Fruit fly (Drosophila melanogaster) whole organism, embryonic: ENCODE data around the gene CG31388.

Experiments used
- Abd-B ChIP-seq: fragments of 200-800 bp; sonication (Bioruptor generic); optimal IDR thresholded peaks from 2 replicates; lab custom pipeline; 2018; ENCODE audit warnings: missing biosample characterization, mild to moderate bottlenecking, missing genetic modification characterization, moderate library complexity
- Aef1 ChIP-seq: fragments of 200-800 bp; sonication (Bioruptor generic); IDR thresholded peaks from 3 replicates; pipeline ENCODE4 v1.3.6; 2022; ENCODE audit warnings: missing biosample characterization, missing genetic modification characterization
- CG10267 ChIP-seq: fragments of 200-800 bp; sonication (Bioruptor generic); optimal IDR thresholded peaks from 2 replicates; lab custom pipeline; 2018; ENCODE audit warnings: missing biosample characterization, mild to moderate bottlenecking, missing genetic modification characterization, moderate library complexity
- CG10543 ChIP-seq: fragments of 200-800 bp; sonication (Bioruptor generic); optimal IDR thresholded peaks from 3 replicates; lab custom pipeline; 2017; ENCODE audit warnings: missing biosample characterization, mild to moderate bottlenecking, missing genetic modification characterization, moderate library complexity
- CG11695 ChIP-seq: fragments of 200-800 bp; sonication (Bioruptor generic); IDR thresholded peaks from 3 replicates; pipeline ENCODE4 v1.3.6; 2022; ENCODE audit warnings: missing biosample characterization, missing genetic modification characterization
- CG12659 ChIP-seq: fragments of 200-800 bp; sonication (Bioruptor generic); optimal IDR thresholded peaks from 3 replicates; lab custom pipeline; 2017; ENCODE audit warnings: mild to moderate bottlenecking, missing biosample characterization, missing genetic modification reagents, missing genetic modification characterization
- CG15514 ChIP-seq: fragments of 200-800 bp; sonication (Bioruptor generic); optimal IDR thresholded peaks from 3 replicates; lab custom pipeline; 2017; ENCODE audit warnings: missing biosample characterization, missing genetic modification characterization, mild to moderate bottlenecking, moderate library complexity, missing genetic modification reagents
- CG1602 ChIP-seq: fragments of 200-800 bp; sonication (Bioruptor generic); optimal IDR thresholded peaks from 3 replicates; lab custom pipeline; 2016; ENCODE audit warnings: missing biosample characterization, missing genetic modification characterization
- CG30020 ChIP-seq: fragments of 200-800 bp; optimal IDR thresholded peaks from 2 replicates; lab custom pipeline; 2019; ENCODE audit warnings: missing biosample characterization, mild to moderate bottlenecking, missing genetic modification characterization, moderate library complexity
- CG30403 ChIP-seq: fragments of 200-800 bp; sonication (Bioruptor generic); optimal IDR thresholded peaks from 3 replicates; lab custom pipeline; 2016; ENCODE audit warnings: missing biosample characterization, missing genetic modification characterization
- CG30431 ChIP-seq: fragments of 200-800 bp; sonication (Bioruptor generic); optimal IDR thresholded peaks from 2 replicates; lab custom pipeline; 2017; ENCODE audit warnings: missing biosample characterization, missing genetic modification characterization
- CG31224 ChIP-seq: fragments of 200-800 bp; sonication (Bioruptor generic); IDR thresholded peaks from 2 replicates; pipeline ENCODE4 v1.3.6; 2022; ENCODE audit warnings: missing biosample characterization, missing genetic modification characterization
- CG32767 ChIP-seq: fragments of 200-800 bp; sonication (Bioruptor generic); IDR thresholded peaks from 2 replicates; pipeline ENCODE4 v1.3.6; 2022; ENCODE audit warnings: missing biosample characterization, missing genetic modification characterization
- CG34422 ChIP-seq: fragments of 200-800 bp; sonication (Bioruptor generic); IDR thresholded peaks from 3 replicates; pipeline ENCODE4 v1.3.6; 2022; ENCODE audit warnings: missing biosample characterization, missing genetic modification characterization
- CG42726 ChIP-seq: fragments of 200-800 bp; sonication (Bioruptor generic); IDR thresholded peaks from 2 replicates; pipeline ENCODE4 v1.3.6; 2022; ENCODE audit warnings: missing biosample characterization, missing genetic modification characterization; ENCODE audit not compliant: partially characterized antibody
- CG6813 ChIP-seq: fragments of 200-800 bp; sonication (Bioruptor generic); optimal IDR thresholded peaks from 2 replicates; lab custom pipeline; 2017; ENCODE audit warnings: missing biosample characterization, missing genetic modification characterization, mild to moderate bottlenecking, moderate library complexity, missing genetic modification reagents
- CG8388 ChIP-seq: fragments of 200-800 bp; sonication (Bioruptor generic); optimal IDR thresholded peaks from 2 replicates; lab custom pipeline; 2019; ENCODE audit warnings: missing biosample characterization, mild to moderate bottlenecking, missing genetic modification characterization, moderate library complexity
- CG9797 ChIP-seq: fragments of 200-800 bp; sonication (Bioruptor generic); optimal IDR thresholded peaks from 3 replicates; lab custom pipeline; 2018; ENCODE audit warnings: missing biosample characterization, mild to moderate bottlenecking, missing genetic modification characterization
- Chrac-16 ChIP-seq: fragments of 200-800 bp; sonication (Bioruptor generic); optimal IDR thresholded peaks from 3 replicates; lab custom pipeline; 2016; ENCODE audit warnings: missing biosample characterization, missing genetic modification characterization
- CrebB ChIP-seq: fragments of 200-800 bp; sonication (Bioruptor generic); optimal IDR thresholded peaks from 3 replicates; lab custom pipeline; 2018; ENCODE audit warnings: missing biosample characterization, mild to moderate bottlenecking, missing genetic modification characterization
- D19B ChIP-seq: fragments of 200-800 bp; sonication (Bioruptor generic); optimal IDR thresholded peaks from 2 replicates; lab custom pipeline; 2017; ENCODE audit warnings: missing biosample characterization, mild to moderate bottlenecking, missing genetic modification characterization
- Dp ChIP-seq: fragments of 200-800 bp; sonication (Bioruptor generic); optimal IDR thresholded peaks from 2 replicates; lab custom pipeline; 2018; ENCODE audit warnings: missing biosample characterization, mild to moderate bottlenecking, missing genetic modification characterization, moderate library complexity
- Ets65A ChIP-seq: fragments of 200-800 bp; sonication (Bioruptor generic); peaks from one replicate; lab custom pipeline; 2016; ENCODE audit warnings: missing biosample characterization, missing genetic modification characterization
- Ets97D ChIP-seq: fragments of 200-800 bp; sonication (Bioruptor generic); optimal IDR thresholded peaks from 3 replicates; lab custom pipeline; 2016; ENCODE audit warnings: missing biosample characterization, missing genetic modification characterization
- HmgZ ChIP-seq: fragments of 200-800 bp; sonication (Bioruptor generic); optimal IDR thresholded peaks from 2 replicates; lab custom pipeline; 2018; ENCODE audit warnings: missing biosample characterization, mild to moderate bottlenecking, missing genetic modification characterization
- Jarid2 ChIP-seq: fragments of 200-800 bp; sonication (Bioruptor generic); optimal IDR thresholded peaks from 3 replicates; lab custom pipeline; 2017; ENCODE audit warnings: mild to moderate bottlenecking, missing biosample characterization, missing genetic modification reagents, missing genetic modification characterization
- Kr ChIP-seq: fragments of 200-800 bp; sonication (Bioruptor generic); optimal IDR thresholded peaks from 2 replicates; lab custom pipeline; 2017; ENCODE audit warnings: missing biosample characterization, mild to moderate bottlenecking, missing genetic modification characterization
- MBD-R2 ChIP-seq: fragments of 200-800 bp; sonication (Bioruptor generic); IDR thresholded peaks from 2 replicates; pipeline ENCODE4 v1.3.6; 2022; ENCODE audit warnings: missing biosample characterization, missing genetic modification characterization
- MTF-1 ChIP-seq: fragments of 200-800 bp; sonication (Bioruptor generic); optimal IDR thresholded peaks from 2 replicates; lab custom pipeline; 2018; ENCODE audit warnings: missing biosample characterization, mild to moderate bottlenecking, missing genetic modification characterization, borderline replicate concordance
- Meics ChIP-seq: fragments of 200-800 bp; sonication (Bioruptor generic); optimal IDR thresholded peaks from 2 replicates; lab custom pipeline; 2017; ENCODE audit warnings: missing biosample characterization, mild to moderate bottlenecking, missing genetic modification characterization
- Optix ChIP-seq: fragments of 200-800 bp; sonication (Bioruptor generic); IDR thresholded peaks from 3 replicates; pipeline ENCODE4 v1.3.6; 2022; ENCODE audit warnings: missing biosample characterization, missing genetic modification characterization
- Pdp1 ChIP-seq, 2 experiments: fragments of 200-800 bp; sonication (Bioruptor generic); optimal IDR thresholded peaks; 3 replicates each; lab custom pipeline; 2016; ENCODE audit warnings: missing biosample characterization in 2 of 2, missing genetic modification characterization in 2 of 2, mild to moderate bottlenecking in 1 of 2, moderate library complexity in 1 of 2
- bbx ChIP-seq: fragments of 200-800 bp; sonication (Bioruptor generic); IDR thresholded peaks from 2 replicates; pipeline ENCODE4 v1.3.6; 2022; ENCODE audit warnings: missing biosample characterization, missing genetic modification characterization; ENCODE audit not compliant: partially characterized antibody
- bcd ChIP-seq: fragments of 200-800 bp; sonication (Bioruptor generic); optimal IDR thresholded peaks from 2 replicates; lab custom pipeline; 2017; ENCODE audit warnings: missing biosample characterization, mild to moderate bottlenecking, missing genetic modification characterization
- chif ChIP-seq, 2 experiments: fragments of 200-800 bp; sonication (Bioruptor generic); optimal IDR thresholded peaks; 3 replicates each; lab custom pipeline; 2016; ENCODE audit warnings: missing biosample characterization in 2 of 2, missing genetic modification characterization in 2 of 2
- crol ChIP-seq: fragments of 200-800 bp; sonication (Bioruptor generic); IDR thresholded peaks from 2 replicates; pipeline ENCODE4 v1.3.6; 2022; ENCODE audit warnings: missing biosample characterization, missing genetic modification characterization
- dm ChIP-seq: fragments of 200-800 bp; sonication (Bioruptor generic); optimal IDR thresholded peaks from 3 replicates; lab custom pipeline; 2016; ENCODE audit warnings: missing biosample characterization, missing genetic modification characterization
- gfzf ChIP-seq: fragments of 200-800 bp; sonication (Bioruptor generic); optimal IDR thresholded peaks from 2 replicates; lab custom pipeline; 2016; ENCODE audit warnings: missing biosample characterization, mild to moderate bottlenecking, missing genetic modification characterization, moderate library complexity
- grau ChIP-seq: fragments of 200-800 bp; optimal IDR thresholded peaks from 3 replicates; lab custom pipeline; 2019; ENCODE audit warnings: missing biosample characterization, mild to moderate bottlenecking, missing genetic modification characterization, moderate library complexity
- hbn ChIP-seq: fragments of 200-800 bp; sonication (Bioruptor generic); IDR thresholded peaks from 2 replicates; pipeline ENCODE4 v1.3.6; 2022; ENCODE audit warnings: missing biosample characterization, missing genetic modification characterization; ENCODE audit not compliant: partially characterized antibody
- hth ChIP-seq: fragments of >200 bp; optimal IDR thresholded peaks from 2 replicates; lab custom pipeline; 2017; ENCODE audit warnings: inconsistent platforms
- jigr1 ChIP-seq: fragments of 200-800 bp; sonication (Bioruptor generic); IDR thresholded peaks from 3 replicates; pipeline ENCODE4 v1.3.6; 2022; ENCODE audit warnings: missing biosample characterization, missing genetic modification characterization
- jing ChIP-seq: fragments of 200-800 bp; sonication (Bioruptor generic); optimal IDR thresholded peaks from 2 replicates; lab custom pipeline; 2018; ENCODE audit warnings: missing biosample characterization, mild to moderate bottlenecking, missing genetic modification characterization
- mirr ChIP-seq: fragments of 200-800 bp; sonication (Bioruptor generic); optimal IDR thresholded peaks from 3 replicates; lab custom pipeline; 2018; ENCODE audit warnings: missing biosample characterization, mild to moderate bottlenecking, missing genetic modification characterization
- nom ChIP-seq: fragments of 200-800 bp; sonication (Bioruptor generic); optimal IDR thresholded peaks from 2 replicates; lab custom pipeline; 2017; ENCODE audit warnings: missing biosample characterization, missing genetic modification characterization, mild to moderate bottlenecking, moderate library complexity, missing genetic modification reagents
- pnt ChIP-seq: fragments of 200-800 bp; sonication (Bioruptor generic); optimal IDR thresholded peaks from 3 replicates; lab custom pipeline; 2016; ENCODE audit warnings: missing biosample characterization, missing genetic modification characterization
- pzg ChIP-seq: fragments of 200-800 bp; sonication (Bioruptor generic); optimal IDR thresholded peaks from 3 replicates; lab custom pipeline; 2018; ENCODE audit warnings: missing biosample characterization, mild to moderate bottlenecking, missing genetic modification characterization, moderate library complexity
- sug ChIP-seq: fragments of 200-800 bp; optimal IDR thresholded peaks from 2 replicates; lab custom pipeline; 2019; ENCODE audit warnings: missing biosample characterization, mild to moderate bottlenecking, missing genetic modification characterization, moderate library complexity
- tap ChIP-seq: fragments of 200-800 bp; optimal IDR thresholded peaks from 3 replicates; lab custom pipeline; 2019; ENCODE audit warnings: missing biosample characterization, mild to moderate bottlenecking, missing genetic modification characterization, moderate library complexity
- usp ChIP-seq: fragments of >200 bp; optimal IDR thresholded peaks from 2 replicates; lab custom pipeline; 2017; ENCODE audit warnings: missing biosample characterization, missing genetic modification characterization
- zfh2 ChIP-seq: fragments of 200-800 bp; sonication (Bioruptor generic); optimal IDR thresholded peaks from 2 replicates; lab custom pipeline; 2016; ENCODE audit warnings: missing biosample characterization, missing genetic modification characterization

CG31388 gene

dm6 chr3R:11237598-11237997 is at the start of gene CG31388 (continued):
- TF ChIP-seq CG10543 (GFP tag; lab: Kevin White, UChicago) (no peak), nom (GFP tag; lab: Kevin White, UChicago) (no peak), Ets65A (GFP tag; lab: Kevin White, UChicago) (no peak), Abd-B (GFP tag; lab: Kevin White, UChicago) (no peak), Meics (GFP tag; lab: Kevin White, UChicago) (no peak), grau (tag; lab: Kevin White, UChicago) (no peak), Optix (GFP tag; lab: Robert Waterston, UW) (no peak), tap (tag; lab: Kevin White, UChicago) (no peak), hbn (GFP tag; lab: Robert Waterston, UW) (no peak), jigr1 (GFP tag; lab: Robert Waterston, UW) (no peak), MTF-1 (GFP tag; lab: Kevin White, UChicago) (no peak), CG10267 (tag; lab: Kevin White, UChicago) (no peak), CG34422 (GFP tag; lab: Robert Waterston, UW) (peak; percentile 54; the same call in 1 of the 3 replicates), CG30431 (GFP tag; lab: Kevin White, UChicago) (no peak), bcd (GFP tag; lab: Kevin White, UChicago) (no peak), CG9797 (GFP tag; lab: Kevin White, UChicago) (no peak), mirr (no peak), zfh2 (GFP tag; lab: Kevin White, UChicago) (no peak), chif (GFP tag; optimal IDR thresholded peaks at IDR 0.05; lab: Kevin White, UChicago) (no peak), jing (GFP tag; lab: Kevin White, UChicago) (no peak), pzg (GFP tag; lab: Kevin White, UChicago) (peak; percentile 71), gfzf (GFP tag; lab: Kevin White, UChicago) (peak; percentile 16), MBD-R2 (GFP tag; lab: Robert Waterston, UW) (peak; percentile 85), hth (lab: Kevin White, UChicago) (no peak), CG42726 (GFP tag; lab: Robert Waterston, UW) (no peak), sug (tag; lab: Kevin White, UChicago) (peak; percentile 96), CG11695 (no peak), HmgZ (tag; lab: Kevin White, UChicago) (peak; percentile 27), CG32767 (no peak), CG6813 (GFP tag; lab: Kevin White, UChicago) (no peak), CG30020 (tag; lab: Kevin White, UChicago) (no peak), CG15514 (GFP tag; lab: Kevin White, UChicago) (no peak), bbx (GFP tag; lab: Robert Waterston, UW) (peak; percentile 19; the same call in 1 of the 2 replicates), CG8388 (GFP tag; lab: Kevin White, UChicago) (no peak), Ets97D (GFP tag; lab: Kevin White, UChicago) (peak; percentile 44), CG31224 (GFP tag; lab: Robert Waterston, UW) (no peak), Aef1 (GFP tag; lab: Robert Waterston, UW) (no peak), CG12659 (no peak), D19B (no peak), Chrac-16 (no peak), CG30403 (GFP tag; lab: Kevin White, UChicago) (no peak), usp (no peak), dm (GFP tag; lab: Kevin White, UChicago) (peak; percentile 23), Dp (GFP tag; lab: Kevin White, UChicago) (peak; percentile 91), Jarid2 (GFP tag; lab: Kevin White, UChicago) (no peak), CrebB (no peak), CG1602 (no peak), pnt (no peak), crol (GFP tag; lab: Robert Waterston, UW) (no peak), Pdp1 (GFP tag; optimal IDR thresholded peaks at IDR 0.05; lab: Kevin White, UChicago) (peak in 1 of 2 experiments; percentile 9), Kr (no peak)
